Worm (Caenorhabditis elegans) whole organism, young adult: ENCODE results near the gene set-2.
A peak's percentile ranks its signal among the peaks of the same experiment; 100 is the strongest.

Source experiments
- B0019.2 ChIP-seq: fragments of 200-800 bp; sonication (Bioruptor generic); conservative IDR thresholded peaks from 2 replicates; pipeline ENCODE4 v1.3.6; 2022; ENCODE audit warnings: missing genetic modification reagents, missing genetic modification characterization, missing compliant biosample characterization
- B0035.1 ChIP-seq: sonication (generic microtip); optimal IDR thresholded peaks from 2 replicates; lab custom pipeline; 2016; ENCODE audit warnings: missing genetic modification characterization, mild to moderate bottlenecking, missing compliant biosample characterization, missing genotype, missing genetic modification reagents
- B0336.3 ChIP-seq: fragments of 200-800 bp; sonication (Bioruptor generic); IDR thresholded peaks from 2 replicates; pipeline ENCODE4 v1.3.6; 2022; ENCODE audit warnings: missing genetic modification characterization, missing compliant biosample characterization
- C17E4.6 ChIP-seq: fragments of 200-800 bp; sonication (Bioruptor generic); IDR thresholded peaks from 2 replicates; pipeline ENCODE4 v1.3.6; 2022; ENCODE audit warnings: missing genetic modification reagents, missing genetic modification characterization, missing compliant biosample characterization
- D2030.7 ChIP-seq: fragments of 200-800 bp; sonication (Bioruptor generic); IDR thresholded peaks from 2 replicates; pipeline ENCODE4 v1.3.6; 2022; ENCODE audit warnings: missing genetic modification reagents, missing genetic modification characterization, missing compliant biosample characterization
- F23B12.7 ChIP-seq: sonication (generic microtip); optimal IDR thresholded peaks from 2 replicates; lab custom pipeline; 2017; ENCODE audit warnings: missing genetic modification characterization, mild to moderate bottlenecking, missing compliant biosample characterization, antibody characterized with exemption, moderate library complexity; ENCODE audit not compliant: insufficient read depth
- F33H1.4 ChIP-seq: fragments of 200-800 bp; sonication (Bioruptor generic); IDR thresholded peaks from 2 replicates; pipeline ENCODE4 v1.3.6; 2022; ENCODE audit warnings: missing genetic modification reagents, missing genetic modification characterization, missing compliant biosample characterization
- F49E8.2 ChIP-seq: sonication (generic microtip); optimal IDR thresholded peaks from 3 replicates; lab custom pipeline; 2017; ENCODE audit warnings: missing genetic modification characterization, mild to moderate bottlenecking, missing compliant biosample characterization, antibody characterized with exemption, moderate library complexity; ENCODE audit not compliant: insufficient read depth
- K11D2.4 ChIP-seq: fragments of 200-800 bp; sonication (Bioruptor generic); IDR thresholded peaks from 2 replicates; pipeline ENCODE4 v1.3.6; 2022; ENCODE audit warnings: missing genetic modification reagents, missing genetic modification characterization, missing compliant biosample characterization
- K12H6.12 ChIP-seq: fragments of 200-800 bp; sonication (Bioruptor generic); optimal IDR thresholded peaks from 2 replicates; lab custom pipeline; 2018; ENCODE audit warnings: mild to moderate bottlenecking, missing genetic modification characterization, missing compliant biosample characterization
- T07F8.4 ChIP-seq: sonication (generic microtip); optimal IDR thresholded peaks from 2 replicates; lab custom pipeline; 2016; ENCODE audit warnings: mild to moderate bottlenecking, missing genetic modification characterization, moderate library complexity, missing compliant biosample characterization
- ZK185.1 ChIP-seq: sonication (generic microtip); optimal IDR thresholded peaks from 2 replicates; lab custom pipeline; 2016; ENCODE audit warnings: mild to moderate bottlenecking, missing genetic modification characterization, missing compliant biosample characterization; ENCODE audit not compliant: poor library complexity, severe bottlenecking
- attf-5 ChIP-seq: fragments of 200-800 bp; sonication (Bioruptor generic); optimal IDR thresholded peaks from 2 replicates; lab custom pipeline; 2018; ENCODE audit warnings: mild to moderate bottlenecking, missing genetic modification characterization, missing compliant biosample characterization
- bed-2 ChIP-seq: fragments of 200-800 bp; sonication (Bioruptor generic); IDR thresholded peaks from 2 replicates; pipeline ENCODE4 v1.3.6; 2022; ENCODE audit warnings: missing genetic modification reagents, missing genetic modification characterization, missing compliant biosample characterization
- cebp-1 ChIP-seq, 2 experiments: fragments of 200-800 bp in 1 of 2; sonication (Bioruptor generic) in 1 of 2; sonication (generic microtip) in 1 of 2; IDR thresholded peaks in 1 of 2; optimal IDR thresholded peaks in 1 of 2; 2 replicates each; pipeline versions ENCODE4 v1.3.6 to Lab custom; 2017 to 2022; ENCODE audit warnings: missing compliant biosample characterization in 2 of 2, missing genetic modification characterization in 2 of 2, mild to moderate bottlenecking in 1 of 2, missing genetic modification reagents in 1 of 2, moderate library complexity in 1 of 2
- ceh-100 ChIP-seq: fragments of 200-800 bp; sonication (Bioruptor generic); IDR thresholded peaks from 2 replicates; pipeline ENCODE4 v1.3.6; 2022; ENCODE audit warnings: missing genetic modification reagents, missing genetic modification characterization, missing compliant biosample characterization
- ceh-58 ChIP-seq: fragments of 200-800 bp; sonication (Bioruptor generic); IDR thresholded peaks from 2 replicates; pipeline ENCODE4 v1.3.6; 2022; ENCODE audit warnings: missing genetic modification characterization, missing compliant biosample characterization
- efl-1 ChIP-seq: fragments of 150-350 bp; optimal IDR thresholded peaks from 2 replicates; lab custom pipeline; 2014; ENCODE audit warnings: missing biosample characterization, missing genetic modification reagents, missing genetic modification characterization
- egl-18 ChIP-seq: fragments of 200-800 bp; sonication (Bioruptor generic); IDR thresholded peaks from 2 replicates; pipeline ENCODE4 v1.3.6; 2022; ENCODE audit warnings: missing genetic modification reagents, missing genetic modification characterization, missing compliant biosample characterization
- egrh-3 ChIP-seq: fragments of 200-800 bp; sonication (Bioruptor generic); IDR thresholded peaks from 2 replicates; pipeline ENCODE4 v1.3.6; 2022; ENCODE audit warnings: missing genetic modification reagents, missing genetic modification characterization, missing compliant biosample characterization
- ekl-4 ChIP-seq: fragments of 200-800 bp; sonication (Bioruptor generic); IDR thresholded peaks from 2 replicates; pipeline ENCODE4 v1.3.6; 2022; ENCODE audit warnings: missing genetic modification reagents, missing genetic modification characterization, missing compliant biosample characterization
- fkh-3 ChIP-seq: sonication (generic microtip); optimal IDR thresholded peaks from 2 replicates; lab custom pipeline; 2016; ENCODE audit warnings: mild to moderate bottlenecking, missing genetic modification characterization, missing compliant biosample characterization
- gei-17 ChIP-seq: fragments of 200-800 bp; sonication (Bioruptor generic); optimal IDR thresholded peaks from 2 replicates; lab custom pipeline; 2018; ENCODE audit warnings: mild to moderate bottlenecking, missing genetic modification characterization, missing compliant biosample characterization
- him-1 ChIP-seq: sonication (generic microtip); optimal IDR thresholded peaks from 2 replicates; lab custom pipeline; 2016; ENCODE audit warnings: missing genotype, missing genetic modification reagents, missing genetic modification characterization, missing compliant biosample characterization
- hmg-1.2 ChIP-seq: fragments of 200-800 bp; sonication (Bioruptor generic); IDR thresholded peaks from 2 replicates; pipeline ENCODE4 v1.3.6; 2022; ENCODE audit warnings: missing genetic modification reagents, missing genetic modification characterization, missing compliant biosample characterization
- hmg-20 ChIP-seq: fragments of 200-800 bp; sonication (Bioruptor generic); IDR thresholded peaks from 2 replicates; pipeline ENCODE4 v1.3.6; 2022; ENCODE audit warnings: missing genetic modification reagents, missing genetic modification characterization, missing compliant biosample characterization
- madf-6 ChIP-seq: fragments of 200-800 bp; sonication (Bioruptor generic); IDR thresholded peaks from 2 replicates; pipeline ENCODE4 v1.3.6; 2022; ENCODE audit warnings: missing genetic modification reagents, missing genetic modification characterization, missing compliant biosample characterization
- madf-8 ChIP-seq: fragments of 200-800 bp; sonication (Bioruptor generic); conservative IDR thresholded peaks from 2 replicates; pipeline ENCODE4 v1.3.6; 2022; ENCODE audit warnings: missing genetic modification reagents, missing genetic modification characterization, missing compliant biosample characterization
- mes-4 ChIP-seq: sonication (generic microtip); optimal IDR thresholded peaks from 2 replicates; lab custom pipeline; 2016; ENCODE audit warnings: missing genotype, missing genetic modification characterization, missing compliant biosample characterization
- nfyb-1 ChIP-seq: fragments of 200-800 bp; sonication (Bioruptor generic); IDR thresholded peaks from 2 replicates; pipeline ENCODE4 v1.3.6; 2022; ENCODE audit warnings: missing genetic modification reagents, missing genetic modification characterization, missing compliant biosample characterization
- pbrm-1 ChIP-seq: fragments of 200-800 bp; sonication (Bioruptor generic); IDR thresholded peaks from 2 replicates; pipeline ENCODE4 v1.3.6; 2022; ENCODE audit warnings: missing genetic modification reagents, missing genetic modification characterization, missing compliant biosample characterization
- pha-4 ChIP-seq: fragments of 150-350 bp; sonication (generic microtip); optimal IDR thresholded peaks from 2 replicates; lab custom pipeline; 2014; ENCODE audit warnings: missing biosample characterization, missing genetic modification reagents, missing genetic modification characterization
- rcor-1 ChIP-seq: fragments of 200-800 bp; sonication (Bioruptor generic); IDR thresholded peaks from 2 replicates; pipeline ENCODE4 v1.3.6; 2022; ENCODE audit warnings: missing genetic modification reagents, missing genetic modification characterization, missing compliant biosample characterization
- rec-8 ChIP-seq, 2 experiments: sonication (generic microtip); optimal IDR thresholded peaks; 2 replicates each; lab custom pipeline; 2016; ENCODE audit warnings: mild to moderate bottlenecking in 2 of 2, missing genetic modification characterization in 2 of 2, missing genetic modification reagents in 2 of 2, missing genotype in 2 of 2, missing biosample characterization in 1 of 2, missing compliant biosample characterization in 1 of 2, moderate library complexity in 1 of 2
- snpc-1.1 ChIP-seq: sonication (generic microtip); optimal IDR thresholded peaks from 2 replicates; lab custom pipeline; 2017; ENCODE audit warnings: missing genetic modification characterization, mild to moderate bottlenecking, missing compliant biosample characterization, antibody characterized with exemption, moderate library complexity, missing genotype, missing genetic modification reagents; ENCODE audit not compliant: insufficient read depth
- tbx-9 ChIP-seq: sonication (generic microtip); optimal IDR thresholded peaks from 2 replicates; lab custom pipeline; 2016; ENCODE audit warnings: borderline replicate concordance, missing genetic modification characterization, inconsistent platforms, missing compliant biosample characterization
- tlf-1 ChIP-seq: fragments of 200-800 bp; sonication (Bioruptor generic); optimal IDR thresholded peaks from 2 replicates; lab custom pipeline; 2018; ENCODE audit warnings: mild to moderate bottlenecking, missing genetic modification characterization, missing compliant biosample characterization
- xnd-1 ChIP-seq: sonication (generic microtip); optimal IDR thresholded peaks from 2 replicates; lab custom pipeline; 2016; ENCODE audit warnings: missing genotype, missing genetic modification reagents, missing genetic modification characterization, missing compliant biosample characterization
- zfh-2 ChIP-seq: fragments of 200-800 bp; sonication (Bioruptor generic); conservative IDR thresholded peaks from 2 replicates; pipeline ENCODE4 v1.3.6; 2022; ENCODE audit warnings: missing genetic modification reagents, missing genetic modification characterization, missing compliant biosample characterization
- ztf-28 ChIP-seq: fragments of 200-800 bp; sonication (Bioruptor generic); IDR thresholded peaks from 2 replicates; pipeline ENCODE4 v1.3.6; 2022; ENCODE audit warnings: missing genetic modification reagents, missing genetic modification characterization, missing compliant biosample characterization
- ztf-6 ChIP-seq: fragments of 200-800 bp; sonication (Bioruptor generic); IDR thresholded peaks from 2 replicates; pipeline ENCODE4 v1.3.6; 2022; ENCODE audit warnings: missing genetic modification reagents, missing genetic modification characterization, missing compliant biosample characterization

Gene set-2

DNA sequence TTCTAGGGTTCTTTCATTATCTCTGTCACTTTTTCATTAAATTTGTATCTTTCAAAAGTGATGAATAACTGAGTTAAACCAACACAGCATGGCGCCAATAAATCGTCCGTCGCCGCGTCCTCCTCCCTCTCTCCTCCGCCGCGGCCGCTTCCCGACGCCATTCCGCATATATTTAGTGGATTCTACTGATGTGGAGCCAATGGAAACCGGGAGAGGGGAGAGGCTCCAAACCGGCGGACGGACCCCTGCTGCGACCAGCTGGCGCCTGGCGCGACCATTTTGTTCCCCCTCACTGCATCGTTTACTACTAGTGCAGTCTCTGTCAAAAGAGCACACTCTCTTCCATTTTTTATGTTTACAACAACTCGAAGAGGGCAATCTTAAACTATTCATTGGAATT is 21.2 kb upstream of the set-2 start:
- TF ChIP-seq madf-8 (GFP tag; lab: Robert Waterston, UW) = no peak
- peak; percentile 69; the same call in 1 of the 2 replicates for TF ChIP-seq egrh-3
- peak; percentile 91 for TF ChIP-seq zfh-2 (GFP tag; lab: Robert Waterston, UW)
- TF ChIP-seq, all 124 proteins: peak for 2

DNA sequence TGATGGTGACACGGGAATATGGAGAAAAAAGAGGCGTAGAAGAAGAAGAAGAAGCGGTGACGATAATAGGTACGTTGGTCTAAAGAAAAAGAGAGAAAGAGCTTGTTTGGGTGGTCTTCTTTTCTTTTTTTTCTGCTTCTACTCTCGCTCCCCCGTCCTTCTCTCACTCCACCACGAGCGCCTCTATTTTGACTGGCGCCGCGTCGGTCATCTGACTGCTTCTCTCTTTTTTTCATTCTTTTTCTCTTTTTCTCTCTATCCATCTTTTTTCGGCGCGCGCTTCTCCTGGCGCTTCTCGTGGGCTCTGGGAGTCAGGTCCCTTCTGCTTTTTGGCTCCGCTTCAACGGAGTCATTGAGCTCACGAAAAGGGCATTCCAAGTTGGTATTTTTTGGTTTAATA is 20.3 kb upstream of the set-2 start:
- 0 out of 2 replicates have a peak, but pooled peaks have one; percentile 63 for TF ChIP-seq K11D2.4 (GFP tag; lab: Robert Waterston, UW)
- TF ChIP-seq F23B12.7 (tag; lab: Kevin White, UChicago) = peak; percentile 13
- TF ChIP-seq zfh-2 (GFP tag; lab: Robert Waterston, UW) = peak; percentile 88
- no peak for TF ChIP-seq gei-17 (GFP tag; lab: Kevin White, UChicago)
- TF ChIP-seq attf-5 = peak; percentile 13
- TF ChIP-seq K12H6.12 (tag; lab: Kevin White, UChicago) = peak; percentile 29
- TF ChIP-seq tbx-9 (tag; lab: Kevin White, UChicago) = no peak
- no peak for TF ChIP-seq cebp-1 (GFP tag; IDR thresholded peaks at IDR 0.05; lab: Robert Waterston, UW)
- peak; percentile 37 for TF ChIP-seq cebp-1 (tag; optimal IDR thresholded peaks at IDR 0.05; lab: Kevin White, UChicago)

DNA sequence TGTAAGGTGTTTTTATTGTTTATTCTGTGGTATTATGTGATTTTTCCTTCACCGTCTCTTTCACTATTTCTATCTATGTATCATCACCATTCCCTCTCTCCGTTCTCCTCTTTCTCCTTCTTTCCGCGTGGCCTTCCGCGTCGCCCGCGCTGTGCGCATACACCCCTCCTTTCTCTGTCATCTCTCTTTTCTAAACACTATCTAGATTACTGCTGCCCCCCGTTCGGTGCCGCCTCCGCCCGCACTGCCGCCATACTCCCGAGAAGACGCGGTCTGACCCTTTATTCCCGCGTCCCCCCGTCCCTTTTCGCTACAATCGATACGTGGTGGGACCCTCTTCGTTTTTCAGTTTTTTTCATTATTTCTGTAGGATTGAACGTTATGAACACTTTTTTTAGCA is 18.6 kb upstream of the set-2 start:
- TF ChIP-seq F49E8.2 (tag; lab: Kevin White, UChicago) (no peak), tlf-1 (GFP tag; lab: Kevin White, UChicago) (no peak), egrh-3 (peak; percentile 63; the same call in 1 of the 2 replicates), madf-6 (peak; percentile 50; the same call in 1 of the 2 replicates), pha-4 (no peak), zfh-2 (GFP tag; lab: Robert Waterston, UW) (peak; percentile 90), ZK185.1 (tag; lab: Kevin White, UChicago) (no peak), egl-18 (GFP tag; lab: Robert Waterston, UW) (no peak), B0035.1 (no peak), ceh-100 (GFP tag; lab: Robert Waterston, UW) (no peak), B0019.2 (GFP tag; lab: Robert Waterston, UW) (no peak), hmg-1.2 (GFP tag; lab: Robert Waterston, UW) (peak; percentile 52; the same call in 1 of the 2 replicates), pbrm-1 (no peak), D2030.7 (GFP tag; lab: Robert Waterston, UW) (peak; percentile 25; the same call in 1 of the 2 replicates), T07F8.4 (tag; lab: Kevin White, UChicago) (no peak), xnd-1 (tag; lab: Kevin White, UChicago) (no peak), attf-5 (no peak), efl-1 (peak; percentile 48), ceh-58 (GFP tag; lab: Robert Waterston, UW) (no peak), rec-8 (tag; optimal IDR thresholded peaks at IDR 0.05; lab: Kevin White, UChicago) (no peak), nfyb-1 (no peak)

DNA sequence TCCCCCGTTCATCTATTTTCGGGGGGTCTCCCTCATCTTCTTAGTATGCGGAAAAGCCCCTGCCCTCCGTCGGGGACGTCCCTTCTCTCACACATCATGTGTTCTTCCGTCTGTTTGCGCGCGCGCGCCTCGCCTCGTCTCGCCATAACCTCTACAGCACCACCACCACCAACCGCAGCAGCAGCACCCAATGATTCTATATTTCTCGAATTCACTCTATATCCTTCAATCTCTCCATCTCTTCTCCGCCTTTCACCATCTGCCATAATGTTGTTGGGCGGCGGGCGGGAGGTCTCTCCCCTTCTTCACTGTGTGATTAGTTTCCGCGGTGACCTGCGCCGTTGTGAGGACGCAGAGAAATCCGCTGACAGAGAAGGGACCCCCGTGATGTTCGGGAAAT is 17.3 kb upstream of the set-2 start:
- TF ChIP-seq him-1 (tag; lab: Kevin White, UChicago) = peak; percentile 5
- TF ChIP-seq fkh-3 (tag; lab: Kevin White, UChicago) = peak; percentile 20
- 0 out of 2 replicates have a peak, but pooled peaks have one; percentile 8 for TF ChIP-seq F33H1.4
- 0 out of 2 replicates have a peak, but pooled peaks have one; percentile 21 for TF ChIP-seq ztf-28
- TF ChIP-seq xnd-1 (tag; lab: Kevin White, UChicago) = no peak
- TF ChIP-seq bed-2 (GFP tag; lab: Robert Waterston, UW) = no peak
- 0 out of 2 replicates have a peak, but pooled peaks have one; percentile 15 for TF ChIP-seq rcor-1 (GFP tag; lab: Robert Waterston, UW)
- TF ChIP-seq D2030.7 (GFP tag; lab: Robert Waterston, UW) = no peak
- TF ChIP-seq ekl-4 (GFP tag; lab: Robert Waterston, UW) = no peak
- peak; percentile 11; the same call in 1 of the 2 replicates for TF ChIP-seq ztf-6 (GFP tag; lab: Robert Waterston, UW)
- TF ChIP-seq ceh-100 (GFP tag; lab: Robert Waterston, UW) = peak; percentile 50
- TF ChIP-seq snpc-1.1 (tag; lab: Kevin White, UChicago) = no peak
- TF ChIP-seq B0019.2 (GFP tag; lab: Robert Waterston, UW) = no peak
- no peak for TF ChIP-seq mes-4 (tag; lab: Kevin White, UChicago)
- peak; percentile 56; the same call in 1 of the 2 replicates for TF ChIP-seq B0336.3 (GFP tag; lab: Robert Waterston, UW)
- no peak for TF ChIP-seq hmg-20 (GFP tag; lab: Robert Waterston, UW)
- no peak for TF ChIP-seq K12H6.12 (tag; lab: Kevin White, UChicago)
- 0 out of 2 replicates have a peak, but pooled peaks have one; percentile 20 for TF ChIP-seq C17E4.6
- no peak for TF ChIP-seq B0035.1
